Comparison of ENCODE assay signal across 1 fruit fly cellular context in genomic region chrX:17481659-17482266, dm6.
A peak's percentile ranks its signal among the peaks of the same experiment; 100 is the strongest.
TF ChIP-seq lines count a peak whose summit lies in the region.

No protein-coding gene starts in this region.

TF ChIP-seq in whole organism, embryonic, 481 proteins besides CTCF, POLR2A, EP300 and RAD21 (continued from another document):
- TF ChIP-seq crc (GFP tag; optimal IDR thresholded peaks at IDR 0.05; lab: Kevin White, UChicago) (no peak), lov (optimal IDR thresholded peaks at IDR 0.05; lab: Kevin White, UChicago) (no peak), lov (GFP tag; IDR thresholded peaks at IDR 0.05; lab: Robert Waterston, UW) (no peak), grau (tag; optimal IDR thresholded peaks at IDR 0.05; lab: Kevin White, UChicago) (peak; percentile 78), eve (GFP tag; optimal IDR thresholded peaks at IDR 0.05; lab: Kevin White, UChicago) (peak in 1 of 2 experiments; percentile 52), Vsx1 (GFP tag; optimal IDR thresholded peaks at IDR 0.05; lab: Kevin White, UChicago) (peak; percentile 14), CG5953 (GFP tag; IDR thresholded peaks at IDR 0.05; lab: Robert Waterston, UW) (no peak), CG8281 (tag; optimal IDR thresholded peaks at IDR 0.05; lab: Kevin White, UChicago) (no peak), cato (GFP tag; optimal IDR thresholded peaks at IDR 0.05; lab: Kevin White, UChicago; ENCODE audit: borderline replicate concordance) (no peak), CG12391 (tag; optimal IDR thresholded peaks at IDR 0.05; lab: Kevin White, UChicago) (peak; percentile 30), CG7556 (GFP tag; optimal IDR thresholded peaks at IDR 0.05; lab: Kevin White, UChicago) (peak; percentile 12), gce (GFP tag; IDR thresholded peaks at IDR 0.05; lab: Robert Waterston, UW) (no peak), CG2199 (GFP tag; IDR thresholded peaks at IDR 0.05; lab: Robert Waterston, UW) (0 out of 3 replicates have a peak, but pooled peaks have one; percentile 20), CG14710 (tag; optimal IDR thresholded peaks at IDR 0.05; lab: Kevin White, UChicago) (peak; percentile 18), bsh (GFP tag; optimal IDR thresholded peaks at IDR 0.05; lab: Kevin White, UChicago) (peak in 1 of 2 experiments; percentile 56), ewg (GFP tag; optimal IDR thresholded peaks at IDR 0.05; lab: Kevin White, UChicago) (peak; percentile 3), az2 (GFP tag; optimal IDR thresholded peaks at IDR 0.05; lab: Kevin White, UChicago) (peak; percentile 22), CG17361 (GFP tag; IDR thresholded peaks at IDR 0.05; lab: Robert Waterston, UW) (0 out of 3 replicates have a peak, but pooled peaks have one; percentile 18), HHEX (GFP tag; optimal IDR thresholded peaks at IDR 0.05; lab: Kevin White, UChicago) (no peak), ATbp (GFP tag; optimal IDR thresholded peaks at IDR 0.05; lab: Kevin White, UChicago) (peak; percentile 55), sens (GFP tag; lab: Kevin White, UChicago) (peak; percentile 55), CG18262 (tag; optimal IDR thresholded peaks at IDR 0.05; lab: Kevin White, UChicago) (peak; percentile 43), ken (GFP tag; IDR thresholded peaks at IDR 0.05; lab: Robert Waterston, UW) (0 out of 3 replicates have a peak, but pooled peaks have one; percentile 34), CoRest (tag; optimal IDR thresholded peaks at IDR 0.05; lab: Kevin White, UChicago) (peak; percentile 25), CG2678 (tag; optimal IDR thresholded peaks at IDR 0.05; lab: Kevin White, UChicago) (peak; percentile 28), Ssrp (tag; optimal IDR thresholded peaks at IDR 0.05; lab: Kevin White, UChicago) (peak; percentile 47), GATAe (GFP tag; conservative IDR thresholded peaks at IDR 0.05; lab: Robert Waterston, UW) (no peak), CG2875 (GFP tag; optimal IDR thresholded peaks at IDR 0.05; lab: Kevin White, UChicago) (peak; percentile 26), Awh (GFP tag; IDR thresholded peaks at IDR 0.05; lab: Robert Waterston, UW) (peak; percentile 42; the same call in 1 of the 2 replicates), CG31441 (GFP tag; IDR thresholded peaks at IDR 0.05; lab: Robert Waterston, UW) (peak; percentile 46; the same call in 1 of the 2 replicates)
